Worm (Caenorhabditis elegans): Measurements from ENCODE around the gene cpr-1.
"Not testable (repeated sequence)": the region's sequence is repeated elsewhere in the genome, so short reads cannot be mapped to it uniquely, and the experiment has no call there.

cpr-1 gene

ce11 chrV:12002866-12003485 is 27.6 kb downstream of the cpr-1 start, which contains the start of gene cpr-9:
Gene cpr-9 (plus strand): TSS chrV:12003053.
- TF ChIP-seq med-1 (GFP tag; optimal IDR thresholded peaks at IDR 0.05; ENCODE audit: insufficient read depth) (no peak), flt-1 (GFP tag; IDR thresholded peaks at IDR 0.05) (no peak), cog-1 (tag; optimal IDR thresholded peaks at IDR 0.05) (no peak), ref-1 (GFP tag; conservative IDR thresholded peaks at IDR 0.05) (no peak), T22C8.4 (GFP tag; IDR thresholded peaks at IDR 0.05) (no peak), ztf-23 (GFP tag; IDR thresholded peaks at IDR 0.05) (no peak), ztf-29 (GFP tag; IDR thresholded peaks at IDR 0.05) (no peak), tab-1 (GFP tag; IDR thresholded peaks at IDR 0.05) (no peak), klf-2 (GFP tag; conservative IDR thresholded peaks at IDR 0.05) (no peak)

- no peak for TF ChIP-seq klf-2 (GFP tag; conservative IDR thresholded peaks at IDR 0.05)
- no peak for TF ChIP-seq ref-1 (GFP tag; conservative IDR thresholded peaks at IDR 0.05)
- TF ChIP-seq cog-1 (tag; optimal IDR thresholded peaks at IDR 0.05) = no peak
- no peak for TF ChIP-seq flt-1 (GFP tag; IDR thresholded peaks at IDR 0.05)
These were observed 29.2 kb downstream of the cpr-1 start for ce11 chrV:12004501-12004940.

- no peak for TF ChIP-seq klf-2 (GFP tag; conservative IDR thresholded peaks at IDR 0.05)
- no peak for TF ChIP-seq tab-1 (GFP tag; IDR thresholded peaks at IDR 0.05)
- no peak for TF ChIP-seq med-1 (GFP tag; optimal IDR thresholded peaks at IDR 0.05; ENCODE audit: insufficient read depth)
- TF ChIP-seq cog-1 (tag; optimal IDR thresholded peaks at IDR 0.05) = no peak
- TF ChIP-seq ref-1 (GFP tag; conservative IDR thresholded peaks at IDR 0.05) = no peak
- no peak for TF ChIP-seq T22C8.4 (GFP tag; IDR thresholded peaks at IDR 0.05)
- TF ChIP-seq ztf-23 (GFP tag; IDR thresholded peaks at IDR 0.05) = no peak
- no peak for TF ChIP-seq flt-1 (GFP tag; IDR thresholded peaks at IDR 0.05)
- no peak for TF ChIP-seq ztf-29 (GFP tag; IDR thresholded peaks at IDR 0.05)
These were observed 31.1 kb downstream of the cpr-1 start, which contains the start of gene F57F5.3 for ce11 chrV:12006495-12006894. Gene F57F5.3 (minus strand): TSS chrV:12006595.

- TF ChIP-seq ztf-23 (GFP tag; IDR thresholded peaks at IDR 0.05) = no peak
- no peak for TF ChIP-seq cog-1 (tag; optimal IDR thresholded peaks at IDR 0.05)
- no peak for TF ChIP-seq klf-2 (GFP tag; conservative IDR thresholded peaks at IDR 0.05)
- no peak for TF ChIP-seq med-1 (GFP tag; optimal IDR thresholded peaks at IDR 0.05; ENCODE audit: insufficient read depth)
- no peak for TF ChIP-seq ztf-29 (GFP tag; IDR thresholded peaks at IDR 0.05)
- TF ChIP-seq T22C8.4 (GFP tag; IDR thresholded peaks at IDR 0.05) = no peak
- no peak for TF ChIP-seq ref-1 (GFP tag; conservative IDR thresholded peaks at IDR 0.05)
- TF ChIP-seq flt-1 (GFP tag; IDR thresholded peaks at IDR 0.05) = no peak
- TF ChIP-seq tab-1 (GFP tag; IDR thresholded peaks at IDR 0.05) = no peak
These were observed 36.3 kb downstream of the cpr-1 start for ce11 chrV:12011686-12012085.

- TF ChIP-seq ztf-23 (GFP tag; IDR thresholded peaks at IDR 0.05) = no peak
- TF ChIP-seq klf-2 (GFP tag; conservative IDR thresholded peaks at IDR 0.05) = no peak
- TF ChIP-seq ztf-29 (GFP tag; IDR thresholded peaks at IDR 0.05) = no peak
- TF ChIP-seq tab-1 (GFP tag; IDR thresholded peaks at IDR 0.05) = no peak
- no peak for TF ChIP-seq ref-1 (GFP tag; conservative IDR thresholded peaks at IDR 0.05)
These were observed 37.9 kb downstream of the cpr-1 start, which contains the start of gene add-2 for ce11 chrV:12013298-12013697. Gene add-2 (minus strand): TSS chrV:12013406.

- not testable (repeated sequence) for TF ChIP-seq cog-1 (tag; optimal IDR thresholded peaks at IDR 0.05); tab-1 (GFP tag; IDR thresholded peaks at IDR 0.05); med-1 (GFP tag; optimal IDR thresholded peaks at IDR 0.05; ENCODE audit: insufficient read depth)
These were observed 44.7 kb downstream of the cpr-1 start, which contains the start of gene F10C2.3 for ce11 chrV:12020026-12020425. Gene F10C2.3 (plus strand): TSS chrV:12020326.

ce11 chrV:12020940-12021339 is 45.6 kb downstream of the cpr-1 start:
- no peak for TF ChIP-seq med-1 (GFP tag; optimal IDR thresholded peaks at IDR 0.05; ENCODE audit: insufficient read depth)
- no peak for TF ChIP-seq ztf-23 (GFP tag; IDR thresholded peaks at IDR 0.05)

ce11 chrV:12024273-12024672 is 48.9 kb downstream of the cpr-1 start:
- TF ChIP-seq med-1 (GFP tag; optimal IDR thresholded peaks at IDR 0.05; ENCODE audit: insufficient read depth) = no peak
- TF ChIP-seq tab-1 (GFP tag; IDR thresholded peaks at IDR 0.05) = peak; percentile 30; the same call in 1 of the 2 replicates
- no peak for TF ChIP-seq ztf-23 (GFP tag; IDR thresholded peaks at IDR 0.05)
- no peak for TF ChIP-seq klf-2 (GFP tag; conservative IDR thresholded peaks at IDR 0.05)

- TF ChIP-seq T22C8.4 (GFP tag; IDR thresholded peaks at IDR 0.05) = no peak
- no peak for TF ChIP-seq ztf-23 (GFP tag; IDR thresholded peaks at IDR 0.05)
- no peak for TF ChIP-seq ztf-29 (GFP tag; IDR thresholded peaks at IDR 0.05)
- TF ChIP-seq tab-1 (GFP tag; IDR thresholded peaks at IDR 0.05) = no peak
- no peak for TF ChIP-seq cog-1 (tag; optimal IDR thresholded peaks at IDR 0.05)
- no peak for TF ChIP-seq med-1 (GFP tag; optimal IDR thresholded peaks at IDR 0.05; ENCODE audit: insufficient read depth)
- TF ChIP-seq flt-1 (GFP tag; IDR thresholded peaks at IDR 0.05) = no peak
- TF ChIP-seq klf-2 (GFP tag; conservative IDR thresholded peaks at IDR 0.05) = no peak
- TF ChIP-seq ref-1 (GFP tag; conservative IDR thresholded peaks at IDR 0.05) = no peak
These were observed 50.3 kb downstream of the cpr-1 start for ce11 chrV:12025683-12026082.

Measured in whole organism, midembryonic.